Worm (Caenorhabditis elegans) whole organism, L2 larva: ENCODE data around the gene ttb-1.

Source experiments
- C34F6.9 ChIP-seq: fragments of 150-350 bp; optimal IDR thresholded peaks from 2 replicates; lab custom pipeline; 2014; ENCODE audit warnings: missing biosample characterization, missing genetic modification characterization
- F13H6.1 ChIP-seq: sonication (generic microtip); optimal IDR thresholded peaks from 2 replicates; lab custom pipeline; 2016; ENCODE audit warnings: missing genetic modification characterization, missing compliant biosample characterization
- R02D3.7 ChIP-seq: fragments of 150-350 bp; optimal IDR thresholded peaks from 2 replicates; lab custom pipeline; 2014; ENCODE audit warnings: missing biosample characterization, missing genetic modification characterization
- Y55F3AM.14 ChIP-seq: fragments of 200-800 bp; sonication (Bioruptor generic); optimal IDR thresholded peaks from 2 replicates; lab custom pipeline; 2018; ENCODE audit warnings: mild to moderate bottlenecking, missing genetic modification characterization, missing compliant biosample characterization
- ZK546.5 ChIP-seq: sonication (generic microtip); optimal IDR thresholded peaks from 2 replicates; lab custom pipeline; 2017; ENCODE audit warnings: missing biosample characterization, missing genetic modification characterization
- alr-1 ChIP-seq: fragments of 150-350 bp; optimal IDR thresholded peaks from 2 replicates; lab custom pipeline; 2014; ENCODE audit warnings: missing biosample characterization, missing genetic modification characterization
- aly-2 ChIP-seq: fragments of 150-350 bp; optimal IDR thresholded peaks from 2 replicates; lab custom pipeline; 2014; ENCODE audit warnings: missing biosample characterization, missing genetic modification characterization
- ama-1 ChIP-seq: fragments of 150-350 bp; optimal IDR thresholded peaks from 2 replicates; lab custom pipeline; 2018; ENCODE audit warnings: inconsistent platforms
- blmp-1 ChIP-seq: sonication (generic microtip); optimal IDR thresholded peaks from 2 replicates; lab custom pipeline; 2017; ENCODE audit warnings: missing genetic modification characterization, mild to moderate bottlenecking, missing compliant biosample characterization, antibody characterized with exemption, moderate library complexity; ENCODE audit not compliant: insufficient read depth
- ceh-16 ChIP-seq: fragments of 150-350 bp; optimal IDR thresholded peaks from 2 replicates; lab custom pipeline; 2014; ENCODE audit warnings: missing biosample characterization, missing genetic modification characterization
- ceh-82 ChIP-seq: fragments of 150-350 bp; optimal IDR thresholded peaks from 2 replicates; lab custom pipeline; 2014; ENCODE audit warnings: missing biosample characterization, missing genetic modification characterization
- crh-2 ChIP-seq: sonication (generic microtip); optimal IDR thresholded peaks from 2 replicates; lab custom pipeline; 2017; ENCODE audit warnings: missing biosample characterization, missing genetic modification characterization
- dmd-4 ChIP-seq: sonication (generic microtip); optimal IDR thresholded peaks from 2 replicates; lab custom pipeline; 2017; ENCODE audit warnings: missing biosample characterization, missing genetic modification characterization
- egl-27 ChIP-seq: sonication (generic microtip); optimal IDR thresholded peaks from 3 replicates; lab custom pipeline; 2017; ENCODE audit warnings: missing biosample characterization, missing genetic modification reagents, missing genetic modification characterization
- elt-1 ChIP-seq: fragments of 150-350 bp; optimal IDR thresholded peaks from 2 replicates; lab custom pipeline; 2014; ENCODE audit warnings: missing biosample characterization, missing genetic modification characterization
- elt-3 ChIP-seq: sonication (generic microtip); optimal IDR thresholded peaks from 2 replicates; lab custom pipeline; 2017; ENCODE audit warnings: missing biosample characterization, missing genetic modification characterization
- fos-1 ChIP-seq: fragments of 150-350 bp; optimal IDR thresholded peaks from 2 replicates; lab custom pipeline; 2014; ENCODE audit warnings: missing biosample characterization, missing genetic modification characterization
- gmeb-1 ChIP-seq: fragments of 150-350 bp; optimal IDR thresholded peaks from 2 replicates; lab custom pipeline; 2014; ENCODE audit warnings: missing biosample characterization, missing genetic modification characterization
- lin-11 ChIP-seq: fragments of 150-350 bp; sonication (generic microtip); optimal IDR thresholded peaks from 2 replicates; lab custom pipeline; 2014; ENCODE audit warnings: missing biosample characterization, missing genetic modification characterization, inconsistent platforms, mixed read lengths
- lin-13 ChIP-seq: fragments of 150-350 bp; optimal IDR thresholded peaks from 2 replicates; lab custom pipeline; 2014; ENCODE audit warnings: missing biosample characterization, missing genetic modification reagents, missing genetic modification characterization
- lin-39 ChIP-seq: fragments of 150-350 bp; optimal IDR thresholded peaks from 2 replicates; lab custom pipeline; 2014; ENCODE audit warnings: missing biosample characterization, missing genetic modification reagents, missing genetic modification characterization
- lsy-2 ChIP-seq, 2 experiments: fragments of 150-350 bp in 1 of 2; sonication (generic microtip) in 1 of 2; optimal IDR thresholded peaks; 2 replicates each; lab custom pipeline; 2014 to 2017; ENCODE audit warnings: missing biosample characterization in 2 of 2, missing genetic modification characterization in 2 of 2
- mab-5 ChIP-seq: fragments of 150-350 bp; optimal IDR thresholded peaks from 2 replicates; lab custom pipeline; 2014; ENCODE audit warnings: missing biosample characterization, missing genetic modification characterization
- mbf-1 ChIP-seq: sonication (generic microtip); optimal IDR thresholded peaks from 2 replicates; lab custom pipeline; 2017; ENCODE audit warnings: missing biosample characterization, missing genetic modification characterization
- mdl-1 ChIP-seq, 2 experiments: fragments of 150-350 bp in 1 of 2; sonication (generic microtip) in 1 of 2; optimal IDR thresholded peaks; 2 replicates each; lab custom pipeline; 2017; ENCODE audit warnings: missing biosample characterization in 2 of 2, missing genetic modification characterization in 2 of 2
- nhr-10 ChIP-seq: sonication (generic microtip); optimal IDR thresholded peaks from 2 replicates; lab custom pipeline; 2017; ENCODE audit warnings: missing biosample characterization, missing genetic modification characterization
- nhr-11 ChIP-seq: fragments of 150-350 bp; optimal IDR thresholded peaks from 2 replicates; lab custom pipeline; 2014; ENCODE audit warnings: missing biosample characterization, missing genetic modification characterization
- nhr-12 ChIP-seq: fragments of 150-350 bp; optimal IDR thresholded peaks from 2 replicates; lab custom pipeline; 2014; ENCODE audit warnings: missing biosample characterization, missing genetic modification characterization
- nhr-129 ChIP-seq: fragments of 150-350 bp; optimal IDR thresholded peaks from 2 replicates; lab custom pipeline; 2014; ENCODE audit warnings: missing biosample characterization, missing genetic modification characterization
- nhr-21 ChIP-seq: fragments of 150-350 bp; optimal IDR thresholded peaks from 2 replicates; lab custom pipeline; 2014; ENCODE audit warnings: missing biosample characterization, missing genetic modification characterization
- nhr-23 ChIP-seq: fragments of 150-350 bp; optimal IDR thresholded peaks from 2 replicates; lab custom pipeline; 2014; ENCODE audit warnings: missing biosample characterization, missing genetic modification reagents, missing genetic modification characterization
- nhr-237 ChIP-seq: fragments of 150-350 bp; optimal IDR thresholded peaks from 2 replicates; lab custom pipeline; 2014; ENCODE audit warnings: missing biosample characterization, missing genetic modification characterization
- nhr-25 ChIP-seq: fragments of 150-350 bp; sonication (generic microtip); optimal IDR thresholded peaks from 3 replicates; lab custom pipeline; 2014; ENCODE audit warnings: missing biosample characterization, missing genetic modification characterization
- nhr-6 ChIP-seq: fragments of 150-350 bp; optimal IDR thresholded peaks from 2 replicates; lab custom pipeline; 2014; ENCODE audit warnings: missing biosample characterization, missing genetic modification characterization
- nhr-77 ChIP-seq: fragments of 150-350 bp; optimal IDR thresholded peaks from 2 replicates; lab custom pipeline; 2014; ENCODE audit warnings: missing biosample characterization, missing genetic modification characterization
- peb-1 ChIP-seq: fragments of 150-350 bp; optimal IDR thresholded peaks from 2 replicates; lab custom pipeline; 2014; ENCODE audit warnings: missing biosample characterization, missing genetic modification characterization
- sem-4 ChIP-seq: fragments of 150-350 bp; optimal IDR thresholded peaks from 2 replicates; lab custom pipeline; 2014; ENCODE audit warnings: missing biosample characterization, missing genetic modification reagents, missing genetic modification characterization
- skn-1 ChIP-seq: sonication (generic microtip); optimal IDR thresholded peaks from 2 replicates; lab custom pipeline; 2017; ENCODE audit warnings: missing biosample characterization, missing genetic modification characterization
- sma-3 ChIP-seq: sonication (generic microtip); optimal IDR thresholded peaks from 2 replicates; lab custom pipeline; 2016; ENCODE audit warnings: missing genetic modification reagents, missing genetic modification characterization, missing compliant biosample characterization
- sma-9 ChIP-seq, 2 experiments: fragments of 150-350 bp in 1 of 2; sonication (generic microtip) in 1 of 2; optimal IDR thresholded peaks; 2 replicates each; lab custom pipeline; 2014 to 2016; ENCODE audit warnings: missing genetic modification characterization in 2 of 2, mild to moderate bottlenecking in 1 of 2, missing biosample characterization in 1 of 2, missing compliant biosample characterization in 1 of 2, missing genetic modification reagents in 1 of 2, moderate library complexity in 1 of 2
- snpc-4 ChIP-seq: fragments of 150-350 bp; optimal IDR thresholded peaks from 2 replicates; lab custom pipeline; 2014; ENCODE audit warnings: missing biosample characterization, missing genetic modification characterization
- unc-39 ChIP-seq: fragments of 150-350 bp; optimal IDR thresholded peaks from 2 replicates; lab custom pipeline; 2014; ENCODE audit warnings: missing biosample characterization, missing genetic modification characterization
- unc-55 ChIP-seq: fragments of 150-350 bp; sonication (generic microtip); optimal IDR thresholded peaks from 3 replicates; lab custom pipeline; 2014; ENCODE audit warnings: missing biosample characterization, missing genetic modification reagents, missing genetic modification characterization
- unc-62 ChIP-seq: fragments of 150-350 bp; optimal IDR thresholded peaks from 2 replicates; lab custom pipeline; 2014; ENCODE audit warnings: missing biosample characterization, missing genetic modification reagents, missing genetic modification characterization
- zag-1 ChIP-seq: fragments of 150-350 bp; optimal IDR thresholded peaks from 2 replicates; lab custom pipeline; 2014; ENCODE audit warnings: missing biosample characterization, missing genetic modification characterization
- ztf-1 ChIP-seq: fragments of 200-800 bp; sonication (Bioruptor generic); conservative IDR thresholded peaks from 2 replicates; pipeline ENCODE4 v1.3.6; 2022; ENCODE audit warnings: missing genetic modification characterization, missing compliant biosample characterization
- ztf-11 ChIP-seq: sonication (generic microtip); optimal IDR thresholded peaks from 2 replicates; lab custom pipeline; 2017; ENCODE audit warnings: missing biosample characterization, missing genetic modification characterization
- ztf-4 ChIP-seq: fragments of 150-350 bp; optimal IDR thresholded peaks from 2 replicates; lab custom pipeline; 2014; ENCODE audit warnings: missing biosample characterization, missing genetic modification characterization

The ttb-1 gene

DNA sequence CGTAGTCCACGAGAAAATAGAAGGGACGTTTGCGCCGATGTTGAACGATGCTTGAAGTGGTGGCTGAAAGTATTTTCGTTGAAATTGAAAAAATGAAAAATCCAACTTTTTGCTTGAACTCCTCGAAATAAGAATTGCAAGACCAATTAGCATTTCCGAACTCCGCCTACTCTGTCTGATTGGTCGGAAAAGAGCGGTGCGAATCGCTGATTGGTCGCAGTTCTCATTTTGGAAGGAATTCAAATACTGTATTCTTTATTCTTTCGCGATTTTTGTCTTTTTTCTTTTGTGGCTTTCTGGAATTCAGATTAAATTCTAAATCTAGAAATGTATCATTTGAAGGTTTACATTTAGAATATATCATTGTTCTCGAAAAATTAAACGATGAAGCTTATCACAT is 17.9 kb downstream of the ttb-1 start:
- TF ChIP-seq peb-1 (tag; lab: Kevin White, UChicago), result no peak
- no peak for TF ChIP-seq sma-9 (GFP tag; optimal IDR thresholded peaks at IDR 0.05; lab: Kevin White, UChicago)
- TF ChIP-seq sma-9 (tag; optimal IDR thresholded peaks at IDR 0.05; lab: Kevin White, UChicago), result no peak
- no peak for TF ChIP-seq gmeb-1 (tag; lab: Kevin White, UChicago)
- no peak for TF ChIP-seq alr-1 (tag; lab: Kevin White, UChicago)
- TF ChIP-seq lsy-2 (tag; optimal IDR thresholded peaks at IDR 0.05; lab: Kevin White, UChicago), result no peak
- TF ChIP-seq nhr-10, result no peak
- TF ChIP-seq mbf-1 (tag; lab: Kevin White, UChicago), result no peak
- TF ChIP-seq ceh-82 (tag; lab: Kevin White, UChicago), result no peak
- no peak for TF ChIP-seq aly-2
- no peak for TF ChIP-seq blmp-1 (tag; lab: Kevin White, UChicago)
- no peak for TF ChIP-seq skn-1
- no peak for TF ChIP-seq mdl-1 (tag; optimal IDR thresholded peaks at IDR 0.05; lab: Kevin White, UChicago)
- TF ChIP-seq zag-1 (tag; lab: Kevin White, UChicago), result no peak
- TF ChIP-seq crh-2 (tag; lab: Kevin White, UChicago), result no peak
- TF ChIP-seq nhr-23 (tag; lab: Kevin White, UChicago), result no peak
- TF ChIP-seq unc-39 (tag; lab: Kevin White, UChicago), result no peak
- no peak for TF ChIP-seq F13H6.1 (tag; lab: Kevin White, UChicago)
- TF ChIP-seq lin-11 (tag; lab: Kevin White, UChicago), result no peak

- TF ChIP-seq zag-1 (tag; lab: Kevin White, UChicago) (no peak), ztf-1 (GFP tag; lab: Robert Waterston, UW) (no peak), fos-1 (tag; lab: Kevin White, UChicago) (peak; percentile 15), nhr-23 (tag; lab: Kevin White, UChicago) (no peak), alr-1 (tag; lab: Kevin White, UChicago) (no peak), aly-2 (no peak), unc-62 (GFP tag; lab: Kevin White, UChicago) (no peak), Y55F3AM.14 (no peak), nhr-11 (tag; lab: Kevin White, UChicago) (no peak), sma-9 (GFP tag; optimal IDR thresholded peaks at IDR 0.05; lab: Kevin White, UChicago) (no peak), sma-9 (tag; optimal IDR thresholded peaks at IDR 0.05; lab: Kevin White, UChicago) (no peak), sma-3 (GFP tag; lab: Kevin White, UChicago) (peak; percentile 39), mdl-1 (tag; optimal IDR thresholded peaks at IDR 0.05; lab: Kevin White, UChicago) (no peak), mab-5 (tag; lab: Kevin White, UChicago) (peak; percentile 28), gmeb-1 (tag; lab: Kevin White, UChicago) (peak; percentile 79), unc-55 (GFP tag; lab: Kevin White, UChicago) (peak; percentile 65), F13H6.1 (tag; lab: Kevin White, UChicago) (peak; percentile 56), unc-39 (tag; lab: Kevin White, UChicago) (no peak), blmp-1 (tag; lab: Kevin White, UChicago) (no peak), lin-11 (tag; lab: Kevin White, UChicago) (peak; percentile 19), lin-13 (GFP tag; lab: Kevin White, UChicago) (peak; percentile 48), ztf-11 (tag; lab: Kevin White, UChicago) (no peak), nhr-21 (tag; lab: Kevin White, UChicago) (peak; percentile 36), crh-2 (tag; lab: Kevin White, UChicago) (peak; percentile 72), peb-1 (tag; lab: Kevin White, UChicago) (no peak), elt-3 (no peak), nhr-12 (tag; lab: Kevin White, UChicago) (no peak), ceh-82 (tag; lab: Kevin White, UChicago) (no peak), skn-1 (no peak), lsy-2 (tag; optimal IDR thresholded peaks at IDR 0.05; lab: Kevin White, UChicago) (peak; percentile 74 to 84), ztf-4 (tag; lab: Kevin White, UChicago) (peak; percentile 3), mbf-1 (tag; lab: Kevin White, UChicago) (no peak), ZK546.5 (tag; lab: Kevin White, UChicago) (no peak), egl-27 (tag; lab: Kevin White, UChicago) (peak; percentile 42), nhr-77 (tag; lab: Kevin White, UChicago) (no peak), nhr-129 (peak; percentile 24), lin-39 (tag; lab: Kevin White, UChicago) (no peak), nhr-25 (tag; lab: Kevin White, UChicago) (peak; percentile 61), C34F6.9 (peak; percentile 73), ceh-16 (tag; lab: Kevin White, UChicago) (no peak), dmd-4 (tag; lab: Kevin White, UChicago) (no peak), nhr-6 (tag; lab: Kevin White, UChicago) (no peak), elt-1 (no peak), ama-1 (no peak), R02D3.7 (tag; lab: Kevin White, UChicago) (no peak), nhr-237 (tag; lab: Kevin White, UChicago) (no peak), sem-4 (no peak), nhr-10 (peak; percentile 39), snpc-4 (tag; lab: Kevin White, UChicago) (no peak)
Measured at ce11 chrV:176870-177467, 20.4 kb downstream of the ttb-1 start, which contains the start of gene cul-3. Gene cul-3 (plus strand): TSS chrV:177417.
